Worm (Caenorhabditis elegans) whole organism, young adult: ENCODE measurements around the gene algn-2.

Experiments used
- B0019.2 ChIP-seq: fragments of 200-800 bp; sonication (Bioruptor generic); conservative IDR thresholded peaks from 2 replicates; pipeline ENCODE4 v1.3.6; 2022; ENCODE audit warnings: missing genetic modification reagents, missing genetic modification characterization, missing compliant biosample characterization
- F10E7.11 ChIP-seq: sonication (generic microtip); optimal IDR thresholded peaks from 2 replicates; lab custom pipeline; 2017; ENCODE audit warnings: mild to moderate bottlenecking, missing genetic modification characterization, moderate library complexity, missing compliant biosample characterization
- F39B2.1 ChIP-seq: fragments of 200-800 bp; sonication (Bioruptor generic); IDR thresholded peaks from 2 replicates; pipeline ENCODE4 v1.3.6; 2022; ENCODE audit warnings: missing genetic modification reagents, missing genetic modification characterization, missing compliant biosample characterization
- K11D2.4 ChIP-seq: fragments of 200-800 bp; sonication (Bioruptor generic); IDR thresholded peaks from 2 replicates; pipeline ENCODE4 v1.3.6; 2022; ENCODE audit warnings: missing genetic modification reagents, missing genetic modification characterization, missing compliant biosample characterization
- aptf-2 ChIP-seq: fragments of 200-800 bp; sonication (Bioruptor generic); conservative IDR thresholded peaks from 2 replicates; pipeline ENCODE4 v1.3.6; 2022; ENCODE audit warnings: missing genetic modification reagents, missing genetic modification characterization, missing compliant biosample characterization
- attf-3 ChIP-seq: fragments of 200-800 bp; sonication (Bioruptor generic); conservative IDR thresholded peaks from 2 replicates; pipeline ENCODE4 v1.3.6; 2022; ENCODE audit warnings: missing genetic modification reagents, missing genetic modification characterization, missing compliant biosample characterization
- cebp-2 ChIP-seq: fragments of 200-800 bp; sonication (Bioruptor generic); IDR thresholded peaks from 2 replicates; pipeline ENCODE4 v1.3.6; 2022; ENCODE audit warnings: missing genetic modification characterization, missing compliant biosample characterization
- die-1 ChIP-seq: sonication (generic microtip); optimal IDR thresholded peaks from 2 replicates; lab custom pipeline; 2016; ENCODE audit warnings: missing genotype, mild to moderate bottlenecking, missing genetic modification characterization, missing compliant biosample characterization
- hlh-12 ChIP-seq: sonication (generic microtip); optimal IDR thresholded peaks from 2 replicates; lab custom pipeline; 2016; ENCODE audit warnings: missing genetic modification characterization, missing compliant biosample characterization
- hlh-26 ChIP-seq: fragments of 200-800 bp; sonication (Bioruptor generic); conservative IDR thresholded peaks from 2 replicates; pipeline ENCODE4 v1.3.6; 2022; ENCODE audit warnings: missing genetic modification reagents, missing genetic modification characterization, missing compliant biosample characterization
- hmg-1.2 ChIP-seq: fragments of 200-800 bp; sonication (Bioruptor generic); IDR thresholded peaks from 2 replicates; pipeline ENCODE4 v1.3.6; 2022; ENCODE audit warnings: missing genetic modification reagents, missing genetic modification characterization, missing compliant biosample characterization
- hrde-1 ChIP-seq: sonication (generic microtip); optimal IDR thresholded peaks from 2 replicates; lab custom pipeline; 2016; ENCODE audit warnings: missing genetic modification characterization, mild to moderate bottlenecking, missing compliant biosample characterization, moderate library complexity, missing genotype, missing genetic modification reagents, borderline replicate concordance
- let-607 ChIP-seq, 2 experiments: fragments of 200-800 bp in 1 of 2; sonication (Bioruptor generic) in 1 of 2; sonication (generic microtip) in 1 of 2; optimal IDR thresholded peaks; 2 replicates each; lab custom pipeline; 2016 to 2018; ENCODE audit warnings: mild to moderate bottlenecking in 2 of 2, missing compliant biosample characterization in 2 of 2, missing genetic modification characterization in 2 of 2, moderate library complexity in 2 of 2, missing genotype in 1 of 2
- lin-54 ChIP-seq: fragments of 200-800 bp; sonication (Bioruptor generic); optimal IDR thresholded peaks from 2 replicates; lab custom pipeline; 2018; ENCODE audit warnings: mild to moderate bottlenecking, missing genetic modification characterization, missing compliant biosample characterization
- madf-3 ChIP-seq: fragments of 200-800 bp; sonication (Bioruptor generic); IDR thresholded peaks from 2 replicates; pipeline ENCODE4 v1.3.6; 2022; ENCODE audit warnings: missing genetic modification reagents, missing genetic modification characterization, missing compliant biosample characterization
- mcd-1 ChIP-seq: fragments of 200-800 bp; sonication (Bioruptor generic); IDR thresholded peaks from 2 replicates; pipeline ENCODE4 v1.3.6; 2022; ENCODE audit warnings: missing genetic modification reagents, missing genetic modification characterization, missing compliant biosample characterization
- mxl-1 ChIP-seq: sonication (generic microtip); optimal IDR thresholded peaks from 2 replicates; lab custom pipeline; 2016; ENCODE audit warnings: missing genetic modification characterization, missing compliant biosample characterization
- nhr-179 ChIP-seq: sonication (generic microtip); optimal IDR thresholded peaks from 2 replicates; lab custom pipeline; 2016; ENCODE audit warnings: mild to moderate bottlenecking, missing genetic modification characterization, missing compliant biosample characterization
- nhr-27 ChIP-seq: fragments of 200-800 bp; sonication (Bioruptor generic); optimal IDR thresholded peaks from 2 replicates; lab custom pipeline; 2018; ENCODE audit warnings: mild to moderate bottlenecking, missing genetic modification characterization, moderate library complexity, missing compliant biosample characterization
- pbrm-1 ChIP-seq: fragments of 200-800 bp; sonication (Bioruptor generic); IDR thresholded peaks from 2 replicates; pipeline ENCODE4 v1.3.6; 2022; ENCODE audit warnings: missing genetic modification reagents, missing genetic modification characterization, missing compliant biosample characterization
- pha-4 ChIP-seq: fragments of 150-350 bp; sonication (generic microtip); optimal IDR thresholded peaks from 2 replicates; lab custom pipeline; 2014; ENCODE audit warnings: missing biosample characterization, missing genetic modification reagents, missing genetic modification characterization
- rcor-1 ChIP-seq: fragments of 200-800 bp; sonication (Bioruptor generic); IDR thresholded peaks from 2 replicates; pipeline ENCODE4 v1.3.6; 2022; ENCODE audit warnings: missing genetic modification reagents, missing genetic modification characterization, missing compliant biosample characterization
- rec-8 ChIP-seq, 2 experiments: sonication (generic microtip); optimal IDR thresholded peaks; 2 replicates each; lab custom pipeline; 2016; ENCODE audit warnings: mild to moderate bottlenecking in 2 of 2, missing genetic modification characterization in 2 of 2, missing genetic modification reagents in 2 of 2, missing genotype in 2 of 2, missing biosample characterization in 1 of 2, missing compliant biosample characterization in 1 of 2, moderate library complexity in 1 of 2
- rpc-1 ChIP-seq, 2 experiments: fragments of 150-350 bp in 1 of 2; sonication (generic microtip) in 1 of 2; optimal IDR thresholded peaks; 2 replicates each; lab custom pipeline; 2014 to 2018; ENCODE audit warnings: missing biosample characterization in 1 of 2, missing genetic modification characterization in 1 of 2, missing genetic modification reagents in 1 of 2, missing genotype in 1 of 2
- snpc-1.3 ChIP-seq: sonication (generic microtip); optimal IDR thresholded peaks from 2 replicates; lab custom pipeline; 2017; ENCODE audit warnings: missing genetic modification characterization, mild to moderate bottlenecking, missing compliant biosample characterization, antibody characterized with exemption, moderate library complexity, missing genotype, missing genetic modification reagents; ENCODE audit not compliant: insufficient read depth
- snpc-3.4 ChIP-seq: sonication (generic microtip); optimal IDR thresholded peaks from 2 replicates; lab custom pipeline; 2017; ENCODE audit warnings: missing genetic modification characterization, mild to moderate bottlenecking, missing compliant biosample characterization, antibody characterized with exemption, moderate library complexity, missing genotype, missing genetic modification reagents
- snpc-4 ChIP-seq, 5 experiments: fragments of 150-350 bp in 1 of 5; sonication (generic microtip) in 4 of 5; optimal IDR thresholded peaks; 2 replicates each; lab custom pipeline; 2014 to 2018; ENCODE audit warnings: missing genetic modification characterization in 5 of 5, missing biosample characterization in 3 of 5, antibody characterized with exemption in 2 of 5, mild to moderate bottlenecking in 2 of 5, missing compliant biosample characterization in 2 of 5, missing genotype in 2 of 5, moderate library complexity in 2 of 5, missing genetic modification reagents in 1 of 5
- ztf-26 ChIP-seq: sonication (generic microtip); optimal IDR thresholded peaks from 2 replicates; lab custom pipeline; 2017; ENCODE audit warnings: missing genetic modification characterization, missing compliant biosample characterization

algn-2 gene

DNA sequence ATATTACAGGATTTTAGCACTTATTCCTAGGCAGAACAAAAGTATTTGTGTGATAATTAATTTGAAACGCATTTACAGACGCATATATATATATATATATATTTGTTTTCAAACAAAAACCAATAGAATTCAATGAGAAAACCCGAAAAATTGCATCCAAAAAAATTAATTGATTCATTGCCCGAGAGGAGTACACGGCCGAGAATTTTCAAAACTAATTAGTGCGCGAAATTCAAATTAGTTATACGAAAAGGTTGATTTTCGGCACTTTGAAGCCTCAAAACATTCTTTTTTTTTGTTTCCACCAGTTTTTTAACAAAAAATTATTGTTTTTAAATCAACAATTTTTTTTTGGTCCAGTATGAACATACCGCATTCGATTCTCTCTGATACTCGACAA lies 16.4 kb downstream of the algn-2 start:
- TF ChIP-seq hrde-1 (no peak), lin-54 (peak; percentile 25)

DNA sequence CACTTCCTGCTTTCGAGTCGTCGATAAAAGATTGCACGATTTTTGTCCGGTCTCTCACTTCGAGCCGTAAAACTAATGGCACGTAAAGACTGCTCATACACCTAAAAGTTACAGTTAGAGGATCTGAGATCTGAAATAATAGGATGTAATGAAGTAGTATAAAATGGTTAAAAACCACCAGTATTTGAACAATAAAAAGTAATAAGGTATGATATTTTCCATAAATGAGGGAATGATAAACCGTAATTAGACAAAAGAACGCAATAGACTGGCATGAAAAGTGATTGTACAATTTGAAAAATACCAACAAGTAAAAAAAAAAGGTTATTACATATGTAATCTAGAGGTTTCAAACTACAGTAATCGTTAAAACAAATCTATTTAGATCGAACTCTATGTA lies 18.0 kb downstream of the algn-2 start, which contains the start of gene brap-2:
Gene brap-2, minus strand, starts transcription at position 101 of the 400 bp plus-strand sequence.
- TF ChIP-seq hlh-12 (no peak), B0019.2 (GFP tag; lab: Robert Waterston, UW) (no peak), nhr-27 (no peak), aptf-2 (GFP tag; lab: Robert Waterston, UW) (no peak), cebp-2 (GFP tag; lab: Robert Waterston, UW) (no peak), snpc-3.4 (tag; lab: Kevin White, UChicago) (no peak), F39B2.1 (GFP tag; lab: Robert Waterston, UW) (no peak), rec-8 (tag; optimal IDR thresholded peaks at IDR 0.05; lab: Kevin White, UChicago) (no peak)
- TF ChIP-seq, all 124 proteins: peak for 0

DNA sequence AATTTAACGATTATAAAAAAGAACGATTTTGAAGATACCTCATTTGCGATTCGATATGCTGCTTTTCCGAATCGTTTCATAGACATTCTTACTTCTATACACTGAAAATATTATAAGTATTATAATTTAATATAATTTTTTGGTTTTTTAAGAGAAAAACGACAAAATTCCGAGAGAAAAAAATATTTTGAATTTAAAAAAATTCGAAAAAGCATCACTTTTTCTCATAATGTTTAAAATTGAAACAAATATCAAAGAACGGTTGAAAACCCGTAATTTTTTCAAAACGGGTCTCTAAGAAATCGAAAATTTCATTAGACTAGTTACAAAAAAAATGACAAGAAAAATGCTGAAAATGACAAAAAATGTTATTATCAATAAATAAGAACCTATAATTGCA lies 20.5 kb downstream of the algn-2 start, which contains the start of gene pink-1:
Gene pink-1, minus strand, starts transcription at position 101 of the 400 bp plus-strand sequence.
- TF ChIP-seq rec-8 (tag; optimal IDR thresholded peaks at IDR 0.05; lab: Kevin White, UChicago) (no peak), rcor-1 (GFP tag; lab: Robert Waterston, UW) (no peak), nhr-179 (tag; lab: Kevin White, UChicago) (no peak), mxl-1 (tag; lab: Kevin White, UChicago) (no peak), pbrm-1 (GFP tag; lab: Robert Waterston, UW) (no peak), mcd-1 (GFP tag; lab: Robert Waterston, UW) (no peak), die-1 (tag; lab: Kevin White, UChicago) (no peak), attf-3 (no peak), ztf-26 (no peak), hrde-1 (no peak), hlh-26 (GFP tag; lab: Robert Waterston, UW) (no peak), madf-3 (GFP tag; lab: Robert Waterston, UW) (no peak)

DNA sequence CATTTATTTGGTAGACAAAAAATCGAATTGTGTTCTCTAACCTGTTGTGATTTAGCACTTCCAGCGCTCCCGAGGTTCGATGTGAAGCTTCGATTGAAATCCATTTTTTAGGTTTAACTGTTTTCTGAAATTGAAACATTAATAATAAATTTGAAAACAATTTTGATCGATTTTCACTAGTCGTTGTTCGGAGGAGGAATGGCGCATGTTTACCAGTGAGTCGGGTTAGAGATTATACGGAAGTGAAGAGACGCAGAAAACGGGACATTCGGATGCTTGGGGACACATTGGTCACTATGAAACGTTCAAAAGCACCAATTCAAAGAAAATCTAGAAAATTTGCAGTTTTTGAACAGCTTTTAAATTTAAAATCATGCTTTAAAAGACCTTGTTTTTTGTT lies 23.7 kb downstream of the algn-2 start, which contains the start of gene fbxl-3:
Gene fbxl-3, minus strand, starts transcription at position 124 of the 400 bp plus-strand sequence.
- TF ChIP-seq K11D2.4 (GFP tag; lab: Robert Waterston, UW) (no peak), hmg-1.2 (peak; percentile 83; the same call in 1 of the 2 replicates)

DNA sequence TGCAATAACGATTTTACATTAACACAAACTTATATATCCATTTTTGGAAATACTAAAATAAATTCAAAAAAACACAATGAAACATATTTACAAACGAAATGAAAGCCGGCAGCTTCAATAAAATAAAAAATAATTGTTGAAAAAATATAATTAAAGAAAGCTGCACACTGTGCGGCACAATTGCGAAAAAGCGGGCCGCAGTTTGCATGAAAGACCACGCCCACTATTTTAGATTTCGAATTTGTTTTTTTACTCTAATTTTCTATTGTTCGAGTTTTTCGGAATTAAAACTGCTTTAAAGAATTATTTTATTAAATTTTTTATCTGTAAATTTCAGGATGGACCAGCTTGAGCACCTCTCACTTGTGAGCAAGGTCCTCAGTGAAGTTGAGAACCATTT lies 24.1 kb downstream of the algn-2 start, which contains the start of gene mog-5:
Gene mog-5, plus strand, starts transcription at position 338 of the 400 bp plus-strand sequence.
- TF ChIP-seq F10E7.11 (no peak), hlh-26 (GFP tag; lab: Robert Waterston, UW) (no peak), snpc-3.4 (tag; lab: Kevin White, UChicago) (no peak), pha-4 (tag; lab: Kevin White, UChicago) (peak; percentile 22), snpc-4 (GFP tag; optimal IDR thresholded peaks at IDR 0.05; lab: Kevin White, UChicago) (no peak), snpc-4 (tag; optimal IDR thresholded peaks at IDR 0.05; lab: Kevin White, UChicago) (no peak), let-607 (tag; optimal IDR thresholded peaks at IDR 0.05; lab: Kevin White, UChicago) (no peak), snpc-1.3 (tag; lab: Kevin White, UChicago) (peak; percentile 23), rpc-1 (optimal IDR thresholded peaks at IDR 0.05; lab: Kevin White, UChicago) (peak; percentile 14), rpc-1 (tag; optimal IDR thresholded peaks at IDR 0.05; lab: Kevin White, UChicago) (no peak)
